Worm (Caenorhabditis elegans) whole organism, midembryonic: ENCODE data around the gene fbxb-52.

ENCODE experiments used
- T22C8.4 ChIP-seq: fragments of 200-800 bp; sonication (Bioruptor generic); IDR thresholded peaks from 2 replicates; pipeline ENCODE4 v1.3.6; 2022; ENCODE audit warnings: missing genetic modification characterization, missing compliant biosample characterization
- cog-1 ChIP-seq: sonication (generic microtip); optimal IDR thresholded peaks from 2 replicates; lab custom pipeline; 2016; ENCODE audit warnings: missing genetic modification characterization, missing compliant biosample characterization
- flt-1 ChIP-seq: fragments of 200-800 bp; sonication (Bioruptor generic); IDR thresholded peaks from 2 replicates; pipeline ENCODE4 v1.3.6; 2022; ENCODE audit warnings: missing genetic modification characterization, missing compliant biosample characterization
- klf-2 ChIP-seq: fragments of 200-800 bp; sonication (Bioruptor generic); conservative IDR thresholded peaks from 2 replicates; pipeline ENCODE4 v1.3.6; 2022; ENCODE audit warnings: missing genetic modification reagents, missing genetic modification characterization, missing compliant biosample characterization
- med-1 ChIP-seq: sonication (generic microtip); optimal IDR thresholded peaks from 2 replicates; lab custom pipeline; 2017; ENCODE audit warnings: missing genetic modification characterization, mild to moderate bottlenecking, missing compliant biosample characterization, antibody characterized with exemption, missing genetic modification reagents; ENCODE audit not compliant: insufficient read depth
- ref-1 ChIP-seq: fragments of 200-800 bp; sonication (Bioruptor generic); conservative IDR thresholded peaks from 2 replicates; pipeline ENCODE4 v1.3.6; 2022; ENCODE audit warnings: missing genetic modification reagents, missing genetic modification characterization, missing compliant biosample characterization
- tab-1 ChIP-seq: fragments of 200-800 bp; sonication (Bioruptor generic); IDR thresholded peaks from 2 replicates; pipeline ENCODE4 v1.3.6; 2022; ENCODE audit warnings: missing genetic modification characterization, missing compliant biosample characterization
- ztf-23 ChIP-seq: fragments of 200-800 bp; sonication (Bioruptor generic); IDR thresholded peaks from 2 replicates; pipeline ENCODE4 v1.3.6; 2022; ENCODE audit warnings: missing genetic modification reagents, missing genetic modification characterization, missing compliant biosample characterization
- ztf-29 ChIP-seq: fragments of 200-800 bp; sonication (Bioruptor generic); IDR thresholded peaks from 2 replicates; pipeline ENCODE4 v1.3.6; 2022; ENCODE audit warnings: missing genetic modification reagents, missing genetic modification characterization, missing compliant biosample characterization

Gene fbxb-52

DNA sequence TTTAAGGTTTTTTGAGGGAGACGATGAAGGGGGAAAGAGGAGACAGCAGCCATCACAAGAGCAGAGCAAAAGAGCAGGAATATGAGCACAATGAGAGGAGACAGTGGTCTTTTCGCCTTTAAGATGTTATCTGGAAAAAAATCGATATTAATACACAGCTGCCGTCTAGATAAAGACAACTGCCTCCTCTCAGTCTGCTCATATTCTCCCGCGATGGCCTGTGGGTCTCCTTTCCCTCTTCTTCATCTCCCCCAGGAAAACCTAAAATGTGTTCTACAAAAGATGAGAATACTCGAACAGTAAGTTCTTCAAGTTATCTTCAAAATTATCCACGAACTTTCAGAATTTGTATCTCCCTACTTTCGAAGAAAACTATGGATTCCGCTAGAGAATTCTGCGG, at the start of gene fbxb-52, which contains the start of gene fbxb-51:
Gene fbxb-52 (minus strand): TSS at position 101 of the 400 bp plus-strand sequence.
Gene fbxb-51 (plus strand): TSS at position 212 of the 400 bp plus-strand sequence.
- TF ChIP-seq flt-1 (GFP tag; lab: Robert Waterston, UW) (no peak), ztf-23 (GFP tag; lab: Robert Waterston, UW) (no peak), klf-2 (GFP tag; lab: Robert Waterston, UW) (no peak), ztf-29 (GFP tag; lab: Robert Waterston, UW) (no peak), med-1 (GFP tag; lab: Kevin White, UChicago) (no peak), T22C8.4 (GFP tag; lab: Robert Waterston, UW) (no peak), cog-1 (tag; lab: Kevin White, UChicago) (no peak), tab-1 (GFP tag; lab: Robert Waterston, UW) (no peak)

DNA sequence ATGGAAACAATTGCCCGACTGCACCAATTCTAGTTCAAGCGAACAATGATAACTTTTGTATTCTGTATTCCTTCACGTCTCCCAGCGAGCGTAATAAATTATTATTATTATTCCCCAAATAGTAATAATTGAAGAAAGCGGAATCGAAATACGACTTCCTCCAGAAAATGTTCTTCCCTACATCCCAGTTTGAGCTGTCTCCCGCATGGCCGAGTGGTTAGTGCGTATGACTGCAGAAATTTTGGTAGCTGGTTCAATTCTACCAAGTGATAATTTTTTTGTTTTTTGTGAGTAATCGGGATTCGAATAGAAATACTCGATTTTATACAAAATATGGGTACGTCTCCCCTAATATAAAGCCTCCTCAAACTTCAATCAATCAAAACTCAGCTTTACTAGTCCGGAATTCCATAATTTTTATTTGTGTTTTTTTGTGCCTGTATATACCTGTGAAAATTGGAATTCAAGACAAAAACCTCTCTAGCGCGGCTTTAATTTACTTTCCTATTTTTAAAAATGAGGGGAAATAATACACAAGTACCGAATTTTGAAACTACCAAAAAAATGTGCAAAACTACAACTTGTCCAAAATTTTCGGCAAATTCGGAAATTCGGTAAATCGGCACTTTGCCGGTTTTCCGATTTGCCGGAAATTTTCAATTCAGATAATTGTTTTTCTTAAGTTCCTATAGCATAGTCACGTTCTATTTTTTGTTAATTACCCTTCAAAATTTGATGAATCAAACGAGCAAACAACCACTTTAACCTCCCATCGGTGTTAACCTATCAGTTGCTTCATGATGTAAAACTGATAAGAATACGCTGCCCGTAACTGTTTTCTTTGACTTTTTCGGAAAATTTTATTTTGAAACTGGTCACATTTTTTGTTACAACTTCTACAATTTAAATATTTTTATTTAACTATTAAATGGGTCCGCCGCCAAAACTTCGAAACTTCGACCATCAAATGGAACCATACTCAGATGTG, 47.0 kb upstream of the fbxb-52 start, which contains the start of gene bath-46:
Gene bath-46 (plus strand): TSS at position 806 of the 988 bp plus-strand sequence.
- TF ChIP-seq klf-2 (GFP tag; lab: Robert Waterston, UW): no peak

DNA sequence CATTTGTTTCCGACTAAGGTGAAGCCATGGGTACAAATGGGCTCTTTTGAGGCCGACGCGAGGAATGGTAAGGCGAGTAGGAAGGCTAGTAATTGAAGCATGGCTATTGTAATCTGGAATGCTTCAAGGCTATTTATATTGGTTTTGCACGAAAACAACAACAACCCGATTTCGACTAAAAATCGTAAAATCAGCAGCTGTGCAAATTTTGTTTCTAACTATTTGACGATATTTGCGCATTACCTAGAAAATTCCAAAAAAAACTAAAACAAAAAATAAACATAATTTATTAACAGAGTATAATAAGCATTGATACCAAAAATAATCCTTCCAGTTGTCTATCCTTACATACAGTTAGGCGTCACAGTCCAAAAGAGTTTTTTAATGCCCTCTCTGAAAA, 44.7 kb upstream of the fbxb-52 start, which contains the start of gene clec-20:
Gene clec-20 (minus strand): TSS at position 101 of the 400 bp plus-strand sequence.
- TF ChIP-seq T22C8.4 (GFP tag; lab: Robert Waterston, UW) (no peak), tab-1 (GFP tag; lab: Robert Waterston, UW) (no peak), med-1 (GFP tag; lab: Kevin White, UChicago) (no peak), klf-2 (GFP tag; lab: Robert Waterston, UW) (no peak), cog-1 (tag; lab: Kevin White, UChicago) (no peak), ztf-29 (GFP tag; lab: Robert Waterston, UW) (no peak), ref-1 (no peak), flt-1 (GFP tag; lab: Robert Waterston, UW) (no peak), ztf-23 (GFP tag; lab: Robert Waterston, UW) (no peak)

DNA sequence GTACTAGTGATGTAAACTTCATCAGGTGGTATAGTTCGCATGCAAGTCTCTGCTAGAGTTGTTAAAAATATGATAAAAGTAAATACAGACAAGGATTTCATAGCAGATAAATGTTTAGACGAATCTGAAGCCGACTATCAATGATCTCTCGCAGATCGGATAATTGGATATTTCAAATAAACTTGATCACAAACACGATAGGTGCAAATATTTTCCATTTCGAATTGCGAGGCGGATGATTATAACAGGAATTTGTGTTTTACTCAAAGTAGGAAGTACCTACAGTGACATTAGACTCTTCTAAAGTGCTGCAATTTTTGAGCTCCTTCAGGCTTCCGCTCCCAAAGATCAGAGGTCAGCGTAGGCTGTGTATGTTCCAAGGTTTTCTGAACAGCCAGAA, 39.4 kb upstream of the fbxb-52 start, which contains the start of gene T07H3.7:
Gene T07H3.7 (minus strand): TSS at position 101 of the 400 bp plus-strand sequence.
- TF ChIP-seq cog-1 (tag; lab: Kevin White, UChicago) (no peak), klf-2 (GFP tag; lab: Robert Waterston, UW) (no peak), tab-1 (GFP tag; lab: Robert Waterston, UW) (no peak), flt-1 (GFP tag; lab: Robert Waterston, UW) (no peak), T22C8.4 (GFP tag; lab: Robert Waterston, UW) (no peak), ztf-29 (GFP tag; lab: Robert Waterston, UW) (no peak), med-1 (GFP tag; lab: Kevin White, UChicago) (no peak), ztf-23 (GFP tag; lab: Robert Waterston, UW) (no peak), ref-1 (no peak)

DNA sequence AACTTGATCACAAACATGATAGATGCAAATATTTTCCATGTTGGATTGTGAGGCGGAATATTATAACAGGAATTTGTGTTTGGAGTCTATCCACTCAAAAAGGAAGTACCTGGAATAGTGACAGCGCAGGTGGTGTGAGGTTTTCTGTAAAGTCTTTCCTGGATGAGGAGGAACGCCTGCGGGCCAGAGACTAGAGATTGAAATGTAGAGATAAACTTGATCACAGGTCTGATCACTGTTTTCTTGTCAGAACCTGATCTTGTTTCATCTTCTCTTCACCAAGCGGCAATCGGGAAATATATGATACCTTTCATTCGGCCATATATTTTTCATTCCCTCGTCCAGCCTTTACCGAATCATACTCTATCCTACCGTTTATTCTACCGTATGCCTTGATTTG, 35.9 kb upstream of the fbxb-52 start, which contains the start of gene T07H3.8:
Gene T07H3.8 (plus strand): TSS at position 301 of the 400 bp plus-strand sequence.
- TF ChIP-seq ztf-29 (GFP tag; lab: Robert Waterston, UW) (no peak), cog-1 (tag; lab: Kevin White, UChicago) (no peak), tab-1 (GFP tag; lab: Robert Waterston, UW) (no peak), ztf-23 (GFP tag; lab: Robert Waterston, UW) (no peak), ref-1 (no peak), klf-2 (GFP tag; lab: Robert Waterston, UW) (no peak), T22C8.4 (GFP tag; lab: Robert Waterston, UW) (no peak), med-1 (GFP tag; lab: Kevin White, UChicago) (no peak), flt-1 (GFP tag; lab: Robert Waterston, UW) (no peak)

DNA sequence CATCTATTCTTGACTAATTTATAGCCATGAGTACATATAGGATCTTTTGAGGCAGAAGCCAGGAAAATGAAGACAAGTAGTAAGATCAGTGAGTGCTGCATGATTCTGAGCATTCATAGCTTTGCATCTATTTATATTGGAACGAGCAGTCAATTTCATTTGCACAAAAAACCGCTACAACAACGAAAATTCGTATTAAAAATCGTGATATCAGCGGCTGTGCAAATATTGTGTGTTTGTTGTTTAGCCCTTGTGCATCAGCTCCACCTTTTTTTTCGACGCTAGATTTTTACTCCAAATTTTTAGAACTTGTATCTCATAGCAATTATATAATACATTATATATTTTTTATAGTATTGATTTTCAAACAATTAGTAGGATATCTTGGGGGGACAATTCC, 33.7 kb upstream of the fbxb-52 start, which contains the start of gene clec-21:
Gene clec-21 (minus strand): TSS at position 101 of the 400 bp plus-strand sequence.
- no peak for TF ChIP-seq ref-1
- no peak for TF ChIP-seq ztf-29 (GFP tag; lab: Robert Waterston, UW)
- TF ChIP-seq T22C8.4 (GFP tag; lab: Robert Waterston, UW): no peak
- TF ChIP-seq tab-1 (GFP tag; lab: Robert Waterston, UW): no peak
- no peak for TF ChIP-seq ztf-23 (GFP tag; lab: Robert Waterston, UW)
- TF ChIP-seq flt-1 (GFP tag; lab: Robert Waterston, UW): no peak
- no peak for TF ChIP-seq klf-2 (GFP tag; lab: Robert Waterston, UW)
- TF ChIP-seq med-1 (GFP tag; lab: Kevin White, UChicago): no peak
- no peak for TF ChIP-seq cog-1 (tag; lab: Kevin White, UChicago)

DNA sequence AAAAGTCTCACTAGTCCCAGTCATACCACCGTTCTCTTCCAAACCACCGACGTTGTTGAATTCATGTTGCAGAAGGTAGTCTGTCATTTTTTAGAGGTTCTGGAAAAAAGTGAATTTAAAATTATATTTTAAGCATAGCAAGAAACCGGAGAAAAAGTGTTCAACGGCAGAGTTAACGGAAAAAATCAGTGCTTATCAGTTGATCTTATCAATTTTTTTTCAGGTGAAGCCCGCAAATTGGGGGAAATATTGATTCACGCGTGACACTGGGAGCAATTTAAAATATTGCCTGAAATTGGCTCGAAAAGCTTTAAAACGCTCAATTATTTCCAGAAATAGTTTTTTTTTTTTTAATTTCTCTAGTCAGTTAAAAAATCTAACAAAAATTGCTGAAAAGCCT, 29.5 kb upstream of the fbxb-52 start, which contains the start of gene math-38:
Gene math-38 (minus strand): TSS at position 101 of the 400 bp plus-strand sequence.
- TF ChIP-seq ref-1 (no peak), cog-1 (tag; lab: Kevin White, UChicago) (no peak), flt-1 (GFP tag; lab: Robert Waterston, UW) (no peak), klf-2 (GFP tag; lab: Robert Waterston, UW) (no peak), T22C8.4 (GFP tag; lab: Robert Waterston, UW) (no peak), ztf-23 (GFP tag; lab: Robert Waterston, UW) (no peak), tab-1 (GFP tag; lab: Robert Waterston, UW) (no peak), ztf-29 (GFP tag; lab: Robert Waterston, UW) (no peak), med-1 (GFP tag; lab: Kevin White, UChicago) (no peak)

DNA sequence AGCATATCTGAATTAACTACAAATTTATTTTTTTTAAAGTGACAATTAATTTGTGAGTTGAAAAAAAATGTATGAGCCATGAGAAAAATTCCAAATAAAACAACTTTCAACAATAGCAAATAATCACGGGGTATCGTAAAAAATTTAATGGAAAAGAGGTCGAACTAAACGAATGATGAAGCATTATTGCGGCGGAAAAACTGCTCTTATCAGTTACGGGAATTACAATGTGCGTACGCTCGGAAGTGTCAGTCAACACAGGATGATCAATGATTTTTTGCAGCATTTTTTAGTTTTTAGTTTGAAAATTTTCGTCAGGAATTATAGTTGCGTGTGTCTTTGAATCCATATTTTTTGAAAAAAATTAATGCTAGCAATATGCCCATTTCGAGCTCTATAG, 26.4 kb upstream of the fbxb-52 start:
- TF ChIP-seq ref-1 (no peak), cog-1 (tag; lab: Kevin White, UChicago) (no peak), ztf-29 (GFP tag; lab: Robert Waterston, UW) (no peak), T22C8.4 (GFP tag; lab: Robert Waterston, UW) (no peak), ztf-23 (GFP tag; lab: Robert Waterston, UW) (no peak), tab-1 (GFP tag; lab: Robert Waterston, UW) (no peak), flt-1 (GFP tag; lab: Robert Waterston, UW) (no peak), med-1 (GFP tag; lab: Kevin White, UChicago) (no peak)
